Worm (Caenorhabditis elegans): ENCODE measurements around the gene taf-7.1.

- TF ChIP-seq dao-5 (tag; optimal IDR thresholded peaks at IDR 0.05) (no peak), him-1 (tag; optimal IDR thresholded peaks at IDR 0.05) (no peak)
Observed at ce11 chrX:11850572-11850971, 13.3 kb upstream of the taf-7.1 start, which contains the start of gene F54F7.14.
